Worm (Caenorhabditis elegans) whole organism, L1 larva: ENCODE data around the gene ceh-18.
A peak's percentile ranks its signal among the peaks of the same experiment; 100 is the strongest.

Experiments used
- C04F5.9 ChIP-seq: sonication (generic microtip); optimal IDR thresholded peaks from 2 replicates; lab custom pipeline; 2016; ENCODE audit warnings: missing genetic modification characterization, missing compliant biosample characterization
- C16A3.4 ChIP-seq: fragments of 150-350 bp; optimal IDR thresholded peaks from 2 replicates; lab custom pipeline; 2014; ENCODE audit warnings: missing biosample characterization, missing genetic modification characterization
- C34B4.2 ChIP-seq: sonication (generic microtip); optimal IDR thresholded peaks from 2 replicates; lab custom pipeline; 2017; ENCODE audit warnings: mild to moderate bottlenecking, missing genetic modification characterization, missing compliant biosample characterization
- aha-1 ChIP-seq: fragments of 150-350 bp; optimal IDR thresholded peaks from 2 replicates; lab custom pipeline; 2014; ENCODE audit warnings: missing biosample characterization, missing genetic modification characterization
- alr-1 ChIP-seq: fragments of 200-800 bp; sonication (Bioruptor generic); optimal IDR thresholded peaks from 2 replicates; lab custom pipeline; 2018; ENCODE audit warnings: borderline replicate concordance, mild to moderate bottlenecking, missing genetic modification characterization, missing compliant biosample characterization
- aly-2 ChIP-seq: fragments of 150-350 bp; optimal IDR thresholded peaks from 2 replicates; lab custom pipeline; 2014; ENCODE audit warnings: missing biosample characterization, missing genetic modification characterization
- ama-1 ChIP-seq: fragments of 150-350 bp; optimal IDR thresholded peaks from 2 replicates; lab custom pipeline; 2014
- blmp-1 ChIP-seq: fragments of 150-350 bp; optimal IDR thresholded peaks from 2 replicates; lab custom pipeline; 2014; ENCODE audit warnings: missing biosample characterization, missing genetic modification characterization
- ceh-82 ChIP-seq, 3 experiments: fragments of 150-350 bp in 1 of 3; sonication (generic microtip) in 2 of 3; optimal IDR thresholded peaks; 2 replicates each; lab custom pipeline; 2014 to 2017; ENCODE audit warnings: missing biosample characterization in 3 of 3, missing genetic modification characterization in 3 of 3
- ceh-88 ChIP-seq: fragments of 200-800 bp; sonication (Bioruptor generic); IDR thresholded peaks from 2 replicates; pipeline ENCODE4 v1.3.6; 2022; ENCODE audit warnings: missing genetic modification characterization, missing compliant biosample characterization
- ces-1 ChIP-seq: fragments of 150-350 bp; optimal IDR thresholded peaks from 2 replicates; lab custom pipeline; 2014; ENCODE audit warnings: missing biosample characterization, missing genetic modification reagents, missing genetic modification characterization
- dpl-1 ChIP-seq, 3 experiments: fragments of 150-350 bp in 2 of 3; sonication (generic microtip) in 1 of 3; optimal IDR thresholded peaks; 2 replicates each; lab custom pipeline; 2014 to 2017; ENCODE audit warnings: missing biosample characterization in 3 of 3, missing genetic modification characterization in 3 of 3, missing genetic modification reagents in 3 of 3
- efl-1 ChIP-seq, 4 experiments: fragments of 150-350 bp; optimal IDR thresholded peaks in 3 of 4; peaks in 1 of 4; 1 replicate in 1 of 4; 2 replicates in 3 of 4; lab custom pipeline; 2014; ENCODE audit warnings: missing biosample characterization in 2 of 4, missing genetic modification characterization in 2 of 4, missing genetic modification reagents in 2 of 4
- egl-13 ChIP-seq: sonication (generic microtip); optimal IDR thresholded peaks from 2 replicates; lab custom pipeline; 2016; ENCODE audit warnings: missing genotype, missing genetic modification reagents, missing genetic modification characterization, missing compliant biosample characterization
- elt-2 ChIP-seq: sonication (generic microtip); optimal IDR thresholded peaks from 2 replicates; lab custom pipeline; 2016; ENCODE audit warnings: missing genetic modification characterization, mild to moderate bottlenecking, inconsistent platforms, missing compliant biosample characterization, missing genetic modification reagents
- elt-3 ChIP-seq, 6 experiments: fragments of 150-350 bp in 1 of 6; sonication (generic microtip); optimal IDR thresholded peaks; 2 replicates each; lab custom pipeline; 2017 to 2018; ENCODE audit warnings: missing biosample characterization in 6 of 6, missing genetic modification characterization in 6 of 6, inconsistent platforms in 1 of 6
- ets-5 ChIP-seq: fragments of 200-800 bp; sonication (Bioruptor generic); IDR thresholded peaks from 2 replicates; pipeline ENCODE4 v1.3.6; 2022; ENCODE audit warnings: missing genetic modification characterization, missing compliant biosample characterization
- fkh-10 ChIP-seq: sonication (generic microtip); optimal IDR thresholded peaks from 2 replicates; lab custom pipeline; 2017; ENCODE audit warnings: missing biosample characterization, missing genetic modification reagents, missing genetic modification characterization
- fkh-4 ChIP-seq: sonication (generic microtip); optimal IDR thresholded peaks from 2 replicates; lab custom pipeline; 2016; ENCODE audit warnings: missing compliant biosample characterization, missing genetic modification characterization, borderline replicate concordance
- fos-1 ChIP-seq: fragments of 150-350 bp; optimal IDR thresholded peaks from 2 replicates; lab custom pipeline; 2014; ENCODE audit warnings: missing biosample characterization, missing genetic modification characterization
- grh-1 ChIP-seq: fragments of 200-800 bp; sonication (Bioruptor generic); IDR thresholded peaks from 2 replicates; pipeline ENCODE4 v1.3.6; 2022; ENCODE audit warnings: missing genetic modification reagents, missing genetic modification characterization, missing compliant biosample characterization
- hlh-17 ChIP-seq: fragments of 200-800 bp; sonication (Bioruptor generic); optimal IDR thresholded peaks from 2 replicates; lab custom pipeline; 2018; ENCODE audit warnings: missing genetic modification characterization, mild to moderate bottlenecking, missing compliant biosample characterization, moderate library complexity, borderline replicate concordance
- isw-1 ChIP-seq: fragments of 200-800 bp; sonication (Bioruptor generic); IDR thresholded peaks from 2 replicates; pipeline ENCODE4 v1.3.6; 2022; ENCODE audit warnings: missing genetic modification characterization, missing compliant biosample characterization
- lin-15B ChIP-seq: fragments of 150-350 bp; sonication (generic microtip); optimal IDR thresholded peaks from 3 replicates; lab custom pipeline; 2014; ENCODE audit warnings: missing biosample characterization, missing genetic modification characterization
- lin-35 ChIP-seq, 2 experiments: fragments of 150-350 bp; optimal IDR thresholded peaks; 2 replicates each; lab custom pipeline; 2014; ENCODE audit warnings: missing biosample characterization in 2 of 2, missing genetic modification characterization in 2 of 2, missing genetic modification reagents in 2 of 2
- lin-39 ChIP-seq: fragments of 150-350 bp; optimal IDR thresholded peaks from 2 replicates; lab custom pipeline; 2014; ENCODE audit warnings: missing biosample characterization, missing genetic modification reagents, missing genetic modification characterization
- lir-3 ChIP-seq: sonication (generic microtip); optimal IDR thresholded peaks from 2 replicates; lab custom pipeline; 2016; ENCODE audit warnings: mild to moderate bottlenecking, missing genetic modification characterization, moderate library complexity, missing compliant biosample characterization; ENCODE audit not compliant: poor library complexity
- mab-9 ChIP-seq: fragments of 200-800 bp; sonication (Bioruptor generic); IDR thresholded peaks from 2 replicates; pipeline ENCODE4 v1.3.6; 2022; ENCODE audit warnings: missing genetic modification reagents, missing genetic modification characterization, missing compliant biosample characterization
- mdl-1 ChIP-seq, 2 experiments: fragments of 150-350 bp; optimal IDR thresholded peaks; 2 replicates each; lab custom pipeline; 2014 to 2017; ENCODE audit warnings: missing biosample characterization in 2 of 2, missing genetic modification characterization in 2 of 2, inconsistent platforms in 1 of 2
- mef-2 ChIP-seq: fragments of 150-350 bp; optimal IDR thresholded peaks from 2 replicates; lab custom pipeline; 2014; ENCODE audit warnings: missing biosample characterization, missing genetic modification characterization
- mep-1 ChIP-seq: fragments of 150-350 bp; optimal IDR thresholded peaks from 2 replicates; lab custom pipeline; 2014; ENCODE audit warnings: missing biosample characterization, missing genetic modification characterization
- nhr-12 ChIP-seq: sonication (generic microtip); optimal IDR thresholded peaks from 2 replicates; lab custom pipeline; 2017; ENCODE audit warnings: missing biosample characterization, missing genetic modification characterization
- nhr-20 ChIP-seq: sonication (generic microtip); optimal IDR thresholded peaks from 2 replicates; lab custom pipeline; 2016; ENCODE audit warnings: mild to moderate bottlenecking, missing genetic modification characterization, missing compliant biosample characterization
- nhr-237 ChIP-seq: fragments of 150-350 bp; optimal IDR thresholded peaks from 2 replicates; lab custom pipeline; 2014; ENCODE audit warnings: missing biosample characterization, missing genetic modification characterization
- nhr-47 ChIP-seq: sonication (generic microtip); optimal IDR thresholded peaks from 2 replicates; lab custom pipeline; 2016; ENCODE audit warnings: mild to moderate bottlenecking, missing genetic modification characterization, moderate library complexity, missing compliant biosample characterization
- nhr-71 ChIP-seq: sonication (generic microtip); optimal IDR thresholded peaks from 2 replicates; lab custom pipeline; 2016; ENCODE audit warnings: mild to moderate bottlenecking, missing genetic modification characterization, moderate library complexity, missing compliant biosample characterization
- nhr-76 ChIP-seq: sonication (generic microtip); optimal IDR thresholded peaks from 2 replicates; lab custom pipeline; 2017; ENCODE audit warnings: missing biosample characterization, missing genetic modification characterization
- pag-3 ChIP-seq: sonication (generic microtip); optimal IDR thresholded peaks from 2 replicates; lab custom pipeline; 2017; ENCODE audit warnings: missing genetic modification characterization, mild to moderate bottlenecking, missing compliant biosample characterization, antibody characterized with exemption, borderline replicate concordance; ENCODE audit not compliant: insufficient read depth
- pax-3 ChIP-seq: fragments of 200-800 bp; sonication (Bioruptor generic); optimal IDR thresholded peaks from 2 replicates; lab custom pipeline; 2018; ENCODE audit warnings: mild to moderate bottlenecking, missing genetic modification characterization, moderate library complexity, missing compliant biosample characterization
- pqm-1 ChIP-seq: sonication (generic microtip); optimal IDR thresholded peaks from 3 replicates; lab custom pipeline; 2017; ENCODE audit warnings: missing biosample characterization, missing genetic modification characterization
- rnt-1 ChIP-seq: sonication (generic microtip); optimal IDR thresholded peaks from 2 replicates; lab custom pipeline; 2016; ENCODE audit warnings: mild to moderate bottlenecking, missing genetic modification characterization, moderate library complexity, missing compliant biosample characterization
- snpc-4 ChIP-seq: fragments of 150-350 bp; optimal IDR thresholded peaks from 2 replicates; lab custom pipeline; 2014; ENCODE audit warnings: missing biosample characterization, missing genetic modification characterization
- snu-23 ChIP-seq: sonication (generic microtip); optimal IDR thresholded peaks from 2 replicates; lab custom pipeline; 2016; ENCODE audit warnings: missing genetic modification characterization, missing compliant biosample characterization
- sox-4 ChIP-seq: sonication (generic microtip); optimal IDR thresholded peaks from 2 replicates; lab custom pipeline; 2016; ENCODE audit warnings: missing genetic modification characterization, missing compliant biosample characterization
- sptf-1 ChIP-seq: fragments of 150-350 bp; optimal IDR thresholded peaks from 2 replicates; lab custom pipeline; 2014; ENCODE audit warnings: missing biosample characterization, missing genetic modification characterization
- tbx-2 ChIP-seq: sonication (generic microtip); optimal IDR thresholded peaks from 2 replicates; lab custom pipeline; 2016; ENCODE audit warnings: missing genetic modification characterization, missing compliant biosample characterization
- unc-130 ChIP-seq: fragments of 150-350 bp; optimal IDR thresholded peaks from 2 replicates; lab custom pipeline; 2017; ENCODE audit warnings: missing biosample characterization, missing genetic modification characterization, inconsistent platforms
- unc-30 ChIP-seq: sonication (generic microtip); optimal IDR thresholded peaks from 2 replicates; lab custom pipeline; 2017; ENCODE audit warnings: missing biosample characterization, missing genetic modification characterization
- unc-62 ChIP-seq: fragments of 150-350 bp; optimal IDR thresholded peaks from 2 replicates; lab custom pipeline; 2014; ENCODE audit warnings: missing biosample characterization, missing genetic modification reagents, missing genetic modification characterization
- vab-15 ChIP-seq: sonication (generic microtip); optimal IDR thresholded peaks from 2 replicates; lab custom pipeline; 2017; ENCODE audit warnings: missing genotype, mild to moderate bottlenecking, missing genetic modification characterization, missing compliant biosample characterization
- zag-1 ChIP-seq: fragments of 150-350 bp; optimal IDR thresholded peaks from 2 replicates; lab custom pipeline; 2014; ENCODE audit warnings: missing biosample characterization, missing genetic modification characterization
- ztf-11 ChIP-seq, 2 experiments: sonication (generic microtip); optimal IDR thresholded peaks; 2 replicates each; lab custom pipeline; 2016 to 2017; ENCODE audit warnings: missing genetic modification characterization in 2 of 2, missing biosample characterization in 1 of 2, missing compliant biosample characterization in 1 of 2

The ceh-18 gene

DNA sequence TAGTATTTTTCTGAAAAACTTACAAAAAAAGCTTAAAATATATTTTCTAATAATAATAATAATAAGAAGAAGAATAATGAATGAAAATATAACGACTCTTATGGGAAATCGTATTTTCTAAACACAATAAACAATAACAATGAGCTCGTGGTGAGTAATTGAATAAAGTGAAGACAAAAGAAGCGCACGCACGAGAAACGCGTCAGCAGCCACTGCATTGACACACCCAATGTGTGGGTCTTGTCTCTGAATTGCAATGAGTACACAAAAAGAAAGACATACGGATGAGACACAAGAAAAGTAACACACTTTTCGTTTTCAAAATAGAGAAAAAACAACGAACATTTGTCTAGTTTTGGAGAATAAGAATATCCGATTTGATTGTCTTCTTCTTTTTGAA, 54.3 kb downstream of the ceh-18 start, which contains the start of gene F35A5.8 (continued):
- TF ChIP-seq fkh-4 (tag; lab: Kevin White, UChicago) (peak; percentile 15), snu-23 (GFP tag; lab: Kevin White, UChicago) (peak; percentile 89), nhr-47 (tag; lab: Kevin White, UChicago) (peak; percentile 84), mep-1 (peak; percentile 90), pqm-1 (no peak), nhr-237 (tag; lab: Kevin White, UChicago) (no peak), nhr-71 (tag; lab: Kevin White, UChicago) (peak; percentile 88), aly-2 (tag; lab: Kevin White, UChicago) (peak; percentile 0), C34B4.2 (no peak), hlh-17 (GFP tag; lab: Kevin White, UChicago) (no peak), pax-3 (no peak), ceh-88 (GFP tag; lab: Robert Waterston, UW) (no peak), grh-1 (GFP tag; lab: Robert Waterston, UW) (peak; percentile 46), nhr-76 (tag; lab: Kevin White, UChicago) (no peak), mdl-1 (tag; optimal IDR thresholded peaks at IDR 0.05; lab: Kevin White, UChicago) (peak in 1 of 2 experiments; percentile 54), elt-2 (tag; lab: Kevin White, UChicago) (peak; percentile 58), fos-1 (peak; percentile 61), efl-1 (optimal IDR thresholded peaks at IDR 0.05; lab: Kevin White, UChicago) (peak; percentile 54 to 64), efl-1 (GFP tag; optimal IDR thresholded peaks at IDR 0.05 in 1 of 2; lab: Kevin White, UChicago) (peak; percentile 48 to 96), unc-130 (tag; lab: Kevin White, UChicago) (peak; percentile 88), nhr-12 (tag; lab: Kevin White, UChicago) (no peak), fkh-10 (GFP tag; lab: Kevin White, UChicago) (no peak), mab-9 (no peak), dpl-1 (GFP tag; optimal IDR thresholded peaks at IDR 0.05; lab: Kevin White, UChicago) (peak; percentile 60 to 75 (median 69)), snpc-4 (peak; percentile 26), sox-4 (tag; lab: Kevin White, UChicago) (peak; percentile 26), sptf-1 (tag; lab: Kevin White, UChicago) (no peak), ama-1 (lab: Kevin White, UChicago) (no peak), ceh-82 (tag; optimal IDR thresholded peaks at IDR 0.05; lab: Kevin White, UChicago) (peak; percentile 66 to 83 (median 69)), lin-15B (tag; lab: Kevin White, UChicago) (peak; percentile 40), alr-1 (tag; lab: Kevin White, UChicago) (no peak), mef-2 (tag; lab: Kevin White, UChicago) (no peak), rnt-1 (tag; lab: Kevin White, UChicago) (peak; percentile 91), egl-13 (peak; percentile 66), elt-3 (tag; optimal IDR thresholded peaks at IDR 0.05; lab: Kevin White, UChicago) (peak in 2 of 6 experiments; percentile 30 to 50), C04F5.9 (tag; lab: Kevin White, UChicago) (peak; percentile 28), unc-62 (GFP tag; lab: Kevin White, UChicago) (no peak), tbx-2 (tag; lab: Kevin White, UChicago) (peak; percentile 84), nhr-20 (tag; lab: Kevin White, UChicago) (peak; percentile 80), ets-5 (no peak), ztf-11 (tag; optimal IDR thresholded peaks at IDR 0.05; lab: Kevin White, UChicago) (peak in 1 of 2 experiments; percentile 72), C16A3.4 (tag; lab: Kevin White, UChicago) (peak; percentile 85), aha-1 (peak; percentile 22), pag-3 (tag; lab: Kevin White, UChicago) (peak; percentile 20), ces-1 (GFP tag; lab: Kevin White, UChicago) (no peak), unc-30 (tag; lab: Kevin White, UChicago) (no peak), vab-15 (tag; lab: Kevin White, UChicago) (no peak), lin-35 (GFP tag; optimal IDR thresholded peaks at IDR 0.05; lab: Kevin White, UChicago) (peak; percentile 59 to 80), isw-1 (GFP tag; lab: Robert Waterston, UW) (peak; percentile 75), zag-1 (tag; lab: Kevin White, UChicago) (no peak), blmp-1 (peak; percentile 76), lir-3 (tag; lab: Kevin White, UChicago) (no peak), lin-39 (tag; lab: Kevin White, UChicago) (peak; percentile 79)
